Worm (Caenorhabditis elegans) whole organism, dauer: ENCODE results near the gene K01D12.10.
"Not testable (repeated sequence)": the region's sequence is repeated elsewhere in the genome, so short reads cannot be mapped to it uniquely, and the experiment has no call there.

Source experiments
- unc-62 ChIP-seq: sonication (generic microtip); optimal IDR thresholded peaks from 2 replicates; lab custom pipeline; 2017; ENCODE audit warnings: missing biosample characterization, missing genetic modification reagents, missing genetic modification characterization

Gene K01D12.10

DNA sequence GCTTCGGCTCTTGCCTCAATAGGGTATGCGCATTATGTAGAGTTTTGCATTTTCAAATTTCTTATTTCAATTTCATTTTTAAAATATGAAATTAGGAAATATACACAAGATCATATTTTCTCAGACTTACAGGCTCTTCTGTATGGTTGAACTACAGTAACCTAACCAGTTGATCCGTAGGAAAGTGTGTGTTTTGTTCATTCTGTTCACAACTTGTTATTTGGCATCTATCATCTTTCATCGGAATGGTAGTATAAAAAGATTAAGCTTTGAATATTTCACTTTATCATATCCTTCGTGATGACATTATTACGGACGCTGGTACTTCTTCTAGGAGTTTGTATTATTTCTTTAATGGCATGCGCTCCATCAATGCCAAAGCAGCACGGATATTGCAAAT is at the start of gene K01D12.10:
TSS of gene K01D12.10 (plus strand) at position 301 of the 400 bp plus-strand sequence.
- TF ChIP-seq unc-62 (GFP tag; lab: Kevin White, UChicago) = no peak

DNA sequence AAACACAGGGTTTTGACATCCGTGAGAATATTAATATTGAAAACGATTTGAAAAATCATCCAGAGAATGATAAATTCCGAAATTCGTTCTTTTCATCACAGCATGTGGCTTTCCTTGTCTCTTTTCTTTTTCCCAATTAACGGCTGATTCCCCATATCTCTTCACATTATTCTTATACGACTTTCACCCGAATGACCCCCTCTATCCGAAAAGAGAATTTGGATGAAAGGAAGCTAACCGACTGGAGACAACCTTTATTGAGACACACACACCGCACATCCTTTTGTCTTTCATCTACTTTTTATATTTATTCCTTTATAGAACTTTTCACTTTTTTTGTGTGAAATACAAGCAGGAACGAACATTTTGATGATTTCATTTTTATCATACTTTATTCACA is 48.4 kb upstream of the K01D12.10 start:
- TF ChIP-seq unc-62 (GFP tag; lab: Kevin White, UChicago) = no peak

- no peak for TF ChIP-seq unc-62 (GFP tag; lab: Kevin White, UChicago)
Measured at ce11 chrV:12358347-12358746, 47.7 kb upstream of the K01D12.10 start, which contains the start of gene F23H12.5. Gene F23H12.5, plus strand, starts transcription at chrV:12358647.

DNA sequence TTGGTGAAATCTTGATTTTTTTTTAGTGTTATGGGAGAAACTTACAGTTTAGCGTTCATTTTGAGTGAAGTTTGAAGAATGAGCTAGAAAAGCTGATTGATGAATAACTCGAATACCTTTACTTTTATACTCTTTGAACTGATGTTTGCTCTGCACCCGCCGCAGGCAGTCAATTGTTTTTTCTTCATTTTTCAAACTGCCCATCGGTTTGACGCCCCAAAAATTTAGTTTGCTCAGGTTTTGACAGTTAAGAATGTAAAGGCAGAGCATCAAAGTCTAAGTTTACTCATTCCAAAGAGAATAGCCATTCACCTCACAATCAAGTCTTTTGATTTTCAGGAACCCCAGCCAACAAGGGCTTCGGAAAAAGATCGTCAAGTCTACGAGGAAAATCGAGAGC is 44.4 kb upstream of the K01D12.10 start, which contains the start of gene fipr-1:
TSS of gene fipr-1 (minus strand) at position 101 of the 400 bp plus-strand sequence.
- no peak for TF ChIP-seq unc-62 (GFP tag; lab: Kevin White, UChicago)

DNA sequence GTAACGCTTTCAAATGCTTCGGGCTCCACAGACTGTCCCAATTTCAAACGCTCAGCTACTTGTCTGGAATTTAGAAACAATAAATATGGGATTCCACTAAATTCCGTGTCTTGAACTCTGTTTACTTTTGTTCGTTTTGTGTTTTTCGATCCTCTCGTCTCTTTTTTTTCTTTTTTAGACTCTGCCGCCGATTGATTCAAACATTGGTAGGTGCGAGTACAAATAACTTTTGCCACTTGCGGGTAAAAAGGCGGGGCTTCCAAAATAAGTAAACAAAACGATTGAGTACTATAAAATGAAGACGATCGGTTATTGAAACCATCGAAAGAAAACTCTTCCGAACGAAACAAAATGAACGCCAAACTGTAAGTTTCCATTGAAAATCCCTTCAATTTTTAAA is 40.9 kb upstream of the K01D12.10 start, which contains the start of gene fipr-2:
TSS of gene fipr-2 (plus strand) at position 245 of the 400 bp plus-strand sequence.
- no peak for TF ChIP-seq unc-62 (GFP tag; lab: Kevin White, UChicago)

- TF ChIP-seq unc-62 (GFP tag; lab: Kevin White, UChicago) = no peak
Measured at ce11 chrV:12369437-12369836, 36.6 kb upstream of the K01D12.10 start, which contains the start of gene gcy-13. Gene gcy-13, minus strand, starts transcription at chrV:12369537.

- TF ChIP-seq unc-62 (GFP tag; lab: Kevin White, UChicago) = no peak
Measured at ce11 chrV:12371386-12371785, 34.6 kb upstream of the K01D12.10 start, which contains the start of gene F23H12.7. Gene F23H12.7, plus strand, starts transcription at chrV:12371686.

DNA sequence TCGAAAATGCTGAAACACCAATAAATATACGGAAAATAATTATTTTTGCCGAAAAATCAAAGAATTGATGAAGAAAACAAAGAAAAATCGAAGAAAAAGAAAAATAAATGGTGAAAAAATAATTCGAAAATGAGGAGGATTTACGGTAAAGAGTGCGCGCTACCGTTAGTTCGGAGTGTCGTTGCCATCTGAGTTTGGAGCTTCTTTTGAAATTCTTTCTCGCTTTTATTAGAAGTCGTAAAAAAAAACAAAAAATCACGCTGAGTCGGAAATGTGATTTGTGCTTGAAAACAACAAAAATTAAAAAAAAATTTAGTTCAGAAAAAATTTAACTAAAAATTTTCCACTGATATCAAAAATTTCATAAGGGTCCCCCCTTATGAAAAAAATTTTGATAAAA is 31.8 kb upstream of the K01D12.10 start, which contains the start of gene F23H12.10:
TSS of gene F23H12.10 (minus strand) at position 12 of the 400 bp plus-strand sequence.
- not testable (repeated sequence) for TF ChIP-seq unc-62 (GFP tag; lab: Kevin White, UChicago)

ce11 chrV:12377256-12377655 is 28.8 kb upstream of the K01D12.10 start, which contains the start of gene K01D12.1:
Gene K01D12.1, plus strand, starts transcription at chrV:12377556.
- no peak for TF ChIP-seq unc-62 (GFP tag; lab: Kevin White, UChicago)

DNA sequence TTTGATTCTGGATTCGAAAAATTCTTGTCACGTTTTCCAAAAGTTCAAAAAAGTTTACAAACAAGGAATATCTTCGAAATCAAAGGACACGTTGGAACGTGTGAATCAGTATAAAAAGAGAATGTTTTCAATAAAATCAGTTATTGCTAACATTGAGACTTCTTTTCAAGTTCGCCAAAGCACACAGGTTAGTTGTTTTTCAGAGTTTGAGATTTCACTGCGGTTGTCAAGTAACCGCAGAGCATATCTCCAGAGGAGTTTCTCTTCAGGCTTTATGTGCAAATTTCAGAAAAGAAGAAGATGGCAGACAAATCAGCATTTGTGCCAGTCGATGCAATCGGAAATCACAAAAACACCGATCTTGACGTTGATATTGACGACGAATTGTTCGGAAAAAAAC is 19.9 kb upstream of the K01D12.10 start, which contains the start of gene K01D12.15:
TSS of gene K01D12.15 (plus strand) at position 301 of the 400 bp plus-strand sequence.
- TF ChIP-seq unc-62 (GFP tag; lab: Kevin White, UChicago) = no peak

DNA sequence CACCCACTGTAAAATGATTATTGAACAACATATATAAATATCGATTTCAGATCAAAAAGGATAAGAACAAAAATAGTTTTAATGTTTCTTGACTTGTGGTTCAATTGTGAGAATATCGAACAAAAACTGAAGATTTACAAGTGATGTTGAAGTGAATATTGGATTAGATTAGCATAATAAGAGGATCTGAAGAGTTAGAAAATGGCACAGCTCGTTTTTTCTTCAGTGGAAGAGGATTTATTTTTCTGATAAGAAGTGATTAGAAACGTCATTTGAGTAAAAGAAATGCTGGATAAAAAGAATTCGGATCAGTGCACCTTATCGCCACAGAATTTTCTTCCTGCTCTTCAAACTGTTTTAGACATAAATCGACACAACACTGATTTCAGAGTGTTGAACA is 10.3 kb upstream of the K01D12.10 start, which contains the start of gene twk-14:
TSS of gene twk-14 (minus strand) at position 8 of the 400 bp plus-strand sequence.
- no peak for TF ChIP-seq unc-62 (GFP tag; lab: Kevin White, UChicago)

ce11 chrV:12397545-12397944 is 8.5 kb upstream of the K01D12.10 start, which contains the start of gene K01D12.5:
Gene K01D12.5, plus strand, starts transcription at chrV:12397845.
- TF ChIP-seq unc-62 (GFP tag; lab: Kevin White, UChicago) = no peak

- no peak for TF ChIP-seq unc-62 (GFP tag; lab: Kevin White, UChicago)
Measured at ce11 chrV:12400677-12401236, 5.3 kb upstream of the K01D12.10 start, which contains the start of the genes K01D12.20 and miga-1. Gene K01D12.20, minus strand, starts transcription at chrV:12400814. Gene miga-1, minus strand, starts transcription at chrV:12400859.

DNA sequence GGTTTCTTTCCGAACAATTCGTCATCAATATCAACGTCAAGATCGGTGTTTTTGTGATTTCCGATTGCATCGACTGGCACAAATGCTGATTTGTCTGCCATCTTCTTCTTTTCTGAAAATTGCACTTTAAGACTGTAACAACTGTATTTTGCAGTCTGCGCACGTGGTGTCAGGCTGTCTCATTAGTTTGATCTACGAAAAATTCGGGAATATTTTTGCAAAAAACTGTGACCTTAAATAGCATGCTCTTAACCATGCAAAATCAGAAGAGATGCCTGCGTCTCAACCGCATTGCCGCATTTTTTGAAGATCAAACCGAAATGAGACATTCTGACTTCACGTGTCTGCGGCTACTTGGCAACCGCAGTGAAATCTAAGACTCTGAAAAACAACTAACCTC is 4.6 kb upstream of the K01D12.10 start, which contains the start of gene K01D12.7:
TSS of gene K01D12.7 (minus strand) at position 101 of the 400 bp plus-strand sequence.
- no peak for TF ChIP-seq unc-62 (GFP tag; lab: Kevin White, UChicago)

DNA sequence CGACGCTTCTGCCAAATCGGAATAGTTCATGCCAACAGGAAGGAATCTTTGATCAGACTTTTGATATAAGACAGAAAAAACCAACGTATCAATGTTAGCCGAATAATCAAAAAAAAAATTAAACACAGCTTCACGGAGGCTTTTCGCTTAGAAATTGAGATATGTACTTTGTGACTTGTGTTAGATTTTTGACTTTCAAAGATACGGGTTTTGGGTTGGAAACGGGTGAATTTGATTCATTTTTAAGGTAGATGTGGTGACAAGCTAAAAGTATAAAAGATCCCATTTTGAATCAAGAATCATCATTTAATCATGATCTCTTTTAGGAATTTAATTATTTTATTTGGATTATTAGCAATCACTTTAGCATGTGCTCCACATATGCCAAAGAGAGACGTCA is 3.7 kb upstream of the K01D12.10 start, which contains the start of gene K01D12.8:
TSS of gene K01D12.8 (plus strand) at position 301 of the 400 bp plus-strand sequence.
- no peak for TF ChIP-seq unc-62 (GFP tag; lab: Kevin White, UChicago)

ce11 chrV:12404544-12404943 is 1.5 kb upstream of the K01D12.10 start, which contains the start of gene K01D12.9:
Gene K01D12.9, minus strand, starts transcription at chrV:12404644.
- no peak for TF ChIP-seq unc-62 (GFP tag; lab: Kevin White, UChicago)
